Worm (Caenorhabditis elegans) whole organism, late embryonic: ENCODE data around the gene Y102E9.3.

Source experiments
- C08G9.2 ChIP-seq: sonication (generic microtip); optimal IDR thresholded peaks from 2 replicates; lab custom pipeline; 2016; ENCODE audit warnings: mild to moderate bottlenecking, missing genetic modification characterization, moderate library complexity, missing compliant biosample characterization
- F13H6.1 ChIP-seq: sonication (generic microtip); optimal IDR thresholded peaks from 2 replicates; lab custom pipeline; 2016; ENCODE audit warnings: missing genetic modification characterization, missing compliant biosample characterization
- T23F11.4 ChIP-seq: fragments of 200-800 bp; sonication (Bioruptor generic); optimal IDR thresholded peaks from 2 replicates; lab custom pipeline; 2018; ENCODE audit warnings: mild to moderate bottlenecking, missing genetic modification characterization, missing compliant biosample characterization
- ceh-14 ChIP-seq: sonication (generic microtip); optimal IDR thresholded peaks from 2 replicates; lab custom pipeline; 2016; ENCODE audit warnings: missing genotype, missing genetic modification characterization, missing compliant biosample characterization
- ceh-18 ChIP-seq: sonication (generic microtip); optimal IDR thresholded peaks from 2 replicates; lab custom pipeline; 2016; ENCODE audit warnings: missing genetic modification characterization, missing compliant biosample characterization
- ceh-19 ChIP-seq: fragments of 200-800 bp; sonication (Bioruptor generic); optimal IDR thresholded peaks from 2 replicates; lab custom pipeline; 2018; ENCODE audit warnings: mild to moderate bottlenecking, missing genetic modification characterization, missing compliant biosample characterization
- ceh-2 ChIP-seq: sonication (generic microtip); optimal IDR thresholded peaks from 2 replicates; lab custom pipeline; 2016; ENCODE audit warnings: missing genotype, missing genetic modification characterization, missing compliant biosample characterization
- ceh-34 ChIP-seq: sonication (generic microtip); optimal IDR thresholded peaks from 2 replicates; lab custom pipeline; 2016; ENCODE audit warnings: mild to moderate bottlenecking, missing genetic modification characterization, missing compliant biosample characterization
- ceh-45 ChIP-seq: fragments of 200-800 bp; sonication (Bioruptor generic); IDR thresholded peaks from 2 replicates; pipeline ENCODE4 v1.3.6; 2022; ENCODE audit warnings: missing genetic modification reagents, missing genetic modification characterization, missing compliant biosample characterization
- ceh-9 ChIP-seq: sonication (generic microtip); optimal IDR thresholded peaks from 2 replicates; lab custom pipeline; 2016; ENCODE audit warnings: mild to moderate bottlenecking, missing genetic modification characterization, inconsistent platforms, missing compliant biosample characterization
- dmd-4 ChIP-seq: sonication (generic microtip); optimal IDR thresholded peaks from 2 replicates; lab custom pipeline; 2016; ENCODE audit warnings: borderline replicate concordance, missing genetic modification characterization, missing compliant biosample characterization
- elt-4 ChIP-seq: sonication (generic microtip); optimal IDR thresholded peaks from 2 replicates; lab custom pipeline; 2016; ENCODE audit warnings: missing genetic modification characterization, missing compliant biosample characterization
- ets-4 ChIP-seq: sonication (generic microtip); optimal IDR thresholded peaks from 2 replicates; lab custom pipeline; 2016; ENCODE audit warnings: missing genetic modification characterization, missing compliant biosample characterization
- eyg-1 ChIP-seq: sonication (generic microtip); optimal IDR thresholded peaks from 2 replicates; lab custom pipeline; 2016; ENCODE audit warnings: missing genotype, missing genetic modification characterization, missing compliant biosample characterization
- fax-1 ChIP-seq: sonication (generic microtip); optimal IDR thresholded peaks from 2 replicates; lab custom pipeline; 2016; ENCODE audit warnings: missing genotype, missing genetic modification characterization, missing compliant biosample characterization
- fkh-6 ChIP-seq: sonication (generic microtip); optimal IDR thresholded peaks from 2 replicates; lab custom pipeline; 2016; ENCODE audit warnings: missing genetic modification characterization, missing compliant biosample characterization
- gmeb-2 ChIP-seq: sonication (generic microtip); optimal IDR thresholded peaks from 2 replicates; lab custom pipeline; 2016; ENCODE audit warnings: missing genetic modification characterization, inconsistent platforms, missing compliant biosample characterization
- hlh-15 ChIP-seq: sonication (generic microtip); optimal IDR thresholded peaks from 2 replicates; lab custom pipeline; 2016; ENCODE audit warnings: missing genetic modification characterization, missing compliant biosample characterization
- hlh-30 ChIP-seq: sonication (generic microtip); optimal IDR thresholded peaks from 2 replicates; lab custom pipeline; 2017; ENCODE audit warnings: antibody characterized with exemption, missing genetic modification characterization, missing compliant biosample characterization; ENCODE audit not compliant: insufficient read depth
- lim-6 ChIP-seq: sonication (generic microtip); optimal IDR thresholded peaks from 2 replicates; lab custom pipeline; 2016; ENCODE audit warnings: missing genetic modification characterization, missing compliant biosample characterization
- lin-11 ChIP-seq: fragments of 200-800 bp; sonication (Bioruptor generic); optimal IDR thresholded peaks from 2 replicates; lab custom pipeline; 2018; ENCODE audit warnings: mild to moderate bottlenecking, missing genetic modification characterization, missing compliant biosample characterization
- nfya-1 ChIP-seq: sonication (generic microtip); optimal IDR thresholded peaks from 2 replicates; lab custom pipeline; 2017; ENCODE audit warnings: missing genetic modification characterization, mild to moderate bottlenecking, missing compliant biosample characterization, antibody characterized with exemption, moderate library complexity
- nhr-11 ChIP-seq: fragments of 150-350 bp; optimal IDR thresholded peaks from 2 replicates; lab custom pipeline; 2014; ENCODE audit warnings: missing biosample characterization, missing genetic modification characterization
- npax-4 ChIP-seq: sonication (generic microtip); optimal IDR thresholded peaks from 2 replicates; lab custom pipeline; 2016; ENCODE audit warnings: missing genetic modification characterization, missing compliant biosample characterization
- odd-2 ChIP-seq: sonication (generic microtip); optimal IDR thresholded peaks from 2 replicates; lab custom pipeline; 2017; ENCODE audit warnings: antibody characterized with exemption, mild to moderate bottlenecking, missing genetic modification characterization, missing compliant biosample characterization
- pag-3 ChIP-seq: sonication (generic microtip); optimal IDR thresholded peaks from 2 replicates; lab custom pipeline; 2016; ENCODE audit warnings: missing compliant biosample characterization, missing genetic modification characterization, borderline replicate concordance
- pat-9 ChIP-seq: fragments of 200-800 bp; sonication (Bioruptor generic); optimal IDR thresholded peaks from 2 replicates; lab custom pipeline; 2018; ENCODE audit warnings: mild to moderate bottlenecking, missing genetic modification characterization, moderate library complexity, missing compliant biosample characterization
- pax-1 ChIP-seq: fragments of 150-350 bp; optimal IDR thresholded peaks from 2 replicates; lab custom pipeline; 2014; ENCODE audit warnings: missing biosample characterization, missing genetic modification characterization
- pha-4 ChIP-seq: fragments of 150-350 bp; optimal IDR thresholded peaks from 2 replicates; lab custom pipeline; 2018; ENCODE audit warnings: missing biosample characterization, missing genetic modification reagents, missing genetic modification characterization
- pqm-1 ChIP-seq: sonication (generic microtip); optimal IDR thresholded peaks from 2 replicates; lab custom pipeline; 2016; ENCODE audit warnings: missing genetic modification characterization, missing compliant biosample characterization
- ref-2 ChIP-seq: sonication (generic microtip); optimal IDR thresholded peaks from 2 replicates; lab custom pipeline; 2016; ENCODE audit warnings: missing genetic modification characterization, missing compliant biosample characterization
- sox-2 ChIP-seq: fragments of 200-800 bp; sonication (Bioruptor generic); IDR thresholded peaks from 2 replicates; pipeline ENCODE4 v1.3.6; 2022; ENCODE audit warnings: missing genetic modification reagents, missing genetic modification characterization, missing compliant biosample characterization
- sox-4 ChIP-seq: sonication (generic microtip); optimal IDR thresholded peaks from 2 replicates; lab custom pipeline; 2017; ENCODE audit warnings: mild to moderate bottlenecking, missing genetic modification characterization, inconsistent platforms, missing compliant biosample characterization
- syd-9 ChIP-seq: sonication (generic microtip); optimal IDR thresholded peaks from 2 replicates; lab custom pipeline; 2016; ENCODE audit warnings: mild to moderate bottlenecking, missing genetic modification characterization, moderate library complexity, missing compliant biosample characterization
- tbx-7 ChIP-seq: sonication (generic microtip); optimal IDR thresholded peaks from 2 replicates; lab custom pipeline; 2016; ENCODE audit warnings: missing genotype, missing genetic modification characterization, missing compliant biosample characterization
- unc-3 ChIP-seq, 2 experiments: fragments of 200-800 bp in 1 of 2; sonication (Bioruptor generic) in 1 of 2; sonication (generic microtip) in 1 of 2; conservative IDR thresholded peaks in 1 of 2; optimal IDR thresholded peaks in 1 of 2; 2 replicates each; pipeline versions ENCODE4 v1.3.6 to Lab custom; 2016 to 2022; ENCODE audit warnings: missing compliant biosample characterization in 2 of 2, missing genetic modification characterization in 2 of 2, missing genetic modification reagents in 1 of 2
- unc-42 ChIP-seq: sonication (generic microtip); optimal IDR thresholded peaks from 2 replicates; lab custom pipeline; 2016; ENCODE audit warnings: missing genotype, missing genetic modification characterization, missing compliant biosample characterization
- unc-86 ChIP-seq: sonication (generic microtip); optimal IDR thresholded peaks from 2 replicates; lab custom pipeline; 2016; ENCODE audit warnings: missing genetic modification characterization, missing compliant biosample characterization
- ztf-16 ChIP-seq: sonication (generic microtip); optimal IDR thresholded peaks from 2 replicates; lab custom pipeline; 2017; ENCODE audit warnings: missing genetic modification characterization, missing compliant biosample characterization

Y102E9.3 gene

DNA sequence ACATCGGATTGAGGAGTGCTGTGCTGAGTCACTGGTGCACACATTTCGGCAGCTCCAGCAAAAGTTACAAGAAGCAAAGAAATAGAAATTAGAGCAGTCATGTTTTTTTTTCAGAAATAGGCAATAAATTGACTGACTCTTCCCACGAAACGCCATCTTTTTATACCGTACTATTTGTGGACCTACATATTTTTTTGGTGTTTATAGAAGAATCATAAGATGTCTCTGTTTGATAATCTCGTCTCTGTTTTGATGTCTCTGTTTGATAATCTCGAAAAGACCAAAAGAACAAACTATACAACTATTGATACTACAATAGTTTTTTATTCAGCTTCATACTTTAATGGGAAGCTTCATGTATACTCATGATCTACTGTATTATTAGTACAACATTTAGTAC, at the start of gene Y102E9.3:
Y102E9.3 (minus strand) TSS at position 101 of the 400 bp plus-strand sequence.
- TF ChIP-seq fax-1 (tag; lab: Kevin White, UChicago) (no peak), sox-4 (tag; lab: Kevin White, UChicago) (no peak), pqm-1 (tag; lab: Kevin White, UChicago) (no peak), unc-86 (tag; lab: Kevin White, UChicago) (no peak)

ce11 chrIII:6756769-6757168, 22.4 kb upstream of the Y102E9.3 start:
- TF ChIP-seq hlh-30 (no peak), ceh-2 (tag; lab: Kevin White, UChicago) (no peak), syd-9 (tag; lab: Kevin White, UChicago) (no peak), ceh-18 (tag; lab: Kevin White, UChicago) (no peak), ceh-19 (GFP tag; lab: Kevin White, UChicago) (no peak), pat-9 (no peak), nfya-1 (no peak), ceh-34 (tag; lab: Kevin White, UChicago) (no peak), unc-42 (tag; lab: Kevin White, UChicago) (no peak), ztf-16 (tag; lab: Kevin White, UChicago) (no peak), F13H6.1 (tag; lab: Kevin White, UChicago) (no peak)

- no peak for TF ChIP-seq npax-4
- TF ChIP-seq pag-3 (tag; lab: Kevin White, UChicago): no peak
- TF ChIP-seq lin-11 (tag; lab: Kevin White, UChicago): no peak
- no peak for TF ChIP-seq fax-1 (tag; lab: Kevin White, UChicago)
- no peak for TF ChIP-seq fkh-6
- no peak for TF ChIP-seq unc-86 (tag; lab: Kevin White, UChicago)
- TF ChIP-seq F13H6.1 (tag; lab: Kevin White, UChicago): no peak
- no peak for TF ChIP-seq pat-9
- TF ChIP-seq elt-4: no peak
- TF ChIP-seq ceh-14 (tag; lab: Kevin White, UChicago): no peak
- no peak for TF ChIP-seq unc-3 (GFP tag; conservative IDR thresholded peaks at IDR 0.05; lab: Robert Waterston, UW)
- no peak for TF ChIP-seq unc-3 (tag; optimal IDR thresholded peaks at IDR 0.05; lab: Kevin White, UChicago)
- no peak for TF ChIP-seq C08G9.2
- TF ChIP-seq odd-2 (tag; lab: Kevin White, UChicago): no peak
- TF ChIP-seq ceh-9 (tag; lab: Kevin White, UChicago): no peak
- no peak for TF ChIP-seq tbx-7
- TF ChIP-seq T23F11.4 (GFP tag; lab: Kevin White, UChicago): no peak
Observed at ce11 chrIII:6752612-6753011, 18.3 kb upstream of the Y102E9.3 start.

DNA sequence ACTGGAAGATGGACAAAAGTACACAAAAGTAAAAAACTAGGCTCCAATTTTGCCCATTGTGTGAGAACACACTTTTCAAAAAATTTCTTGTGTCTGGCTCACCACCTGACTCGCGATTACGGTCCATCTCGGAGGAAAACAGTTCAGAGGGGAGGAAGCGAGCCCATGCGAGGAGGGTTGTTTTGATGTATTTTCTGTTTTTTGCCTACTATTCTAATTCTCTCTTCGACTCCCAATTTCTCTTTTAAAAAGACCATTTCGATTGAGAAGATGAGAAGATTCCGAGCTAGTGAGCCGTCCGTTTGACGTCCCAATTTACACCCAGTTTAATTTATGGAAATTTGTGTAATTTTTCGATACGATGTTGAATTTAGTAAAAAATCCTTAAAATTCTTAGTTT, 12.3 kb upstream of the Y102E9.3 start:
- no peak for TF ChIP-seq ref-2 (tag; lab: Kevin White, UChicago)
- no peak for TF ChIP-seq ceh-18 (tag; lab: Kevin White, UChicago)
- no peak for TF ChIP-seq tbx-7
- TF ChIP-seq sox-2: no peak
- TF ChIP-seq pat-9: no peak
- TF ChIP-seq pax-1: no peak
- TF ChIP-seq eyg-1: no peak
- no peak for TF ChIP-seq hlh-15
- no peak for TF ChIP-seq nhr-11
- TF ChIP-seq ceh-45 (GFP tag; lab: Robert Waterston, UW): no peak
- TF ChIP-seq lim-6 (tag; lab: Kevin White, UChicago): no peak

ce11 chrIII:6746008-6746407, 11.7 kb upstream of the Y102E9.3 start, which contains the start of gene dig-1:
dig-1 (plus strand) TSS chrIII:6746308.
- no peak for TF ChIP-seq ceh-19 (GFP tag; lab: Kevin White, UChicago)
- TF ChIP-seq pha-4 (tag; lab: Kevin White, UChicago): no peak
- TF ChIP-seq ztf-16 (tag; lab: Kevin White, UChicago): no peak
- no peak for TF ChIP-seq fax-1 (tag; lab: Kevin White, UChicago)
- TF ChIP-seq gmeb-2 (tag; lab: Kevin White, UChicago): no peak
- no peak for TF ChIP-seq pat-9
- TF ChIP-seq pax-1: no peak
- no peak for TF ChIP-seq lin-11 (tag; lab: Kevin White, UChicago)
- TF ChIP-seq dmd-4 (tag; lab: Kevin White, UChicago): no peak
- TF ChIP-seq odd-2 (tag; lab: Kevin White, UChicago): no peak
- TF ChIP-seq ceh-9 (tag; lab: Kevin White, UChicago): no peak
- no peak for TF ChIP-seq ets-4 (tag; lab: Kevin White, UChicago)
